In the genomic region with DNA sequence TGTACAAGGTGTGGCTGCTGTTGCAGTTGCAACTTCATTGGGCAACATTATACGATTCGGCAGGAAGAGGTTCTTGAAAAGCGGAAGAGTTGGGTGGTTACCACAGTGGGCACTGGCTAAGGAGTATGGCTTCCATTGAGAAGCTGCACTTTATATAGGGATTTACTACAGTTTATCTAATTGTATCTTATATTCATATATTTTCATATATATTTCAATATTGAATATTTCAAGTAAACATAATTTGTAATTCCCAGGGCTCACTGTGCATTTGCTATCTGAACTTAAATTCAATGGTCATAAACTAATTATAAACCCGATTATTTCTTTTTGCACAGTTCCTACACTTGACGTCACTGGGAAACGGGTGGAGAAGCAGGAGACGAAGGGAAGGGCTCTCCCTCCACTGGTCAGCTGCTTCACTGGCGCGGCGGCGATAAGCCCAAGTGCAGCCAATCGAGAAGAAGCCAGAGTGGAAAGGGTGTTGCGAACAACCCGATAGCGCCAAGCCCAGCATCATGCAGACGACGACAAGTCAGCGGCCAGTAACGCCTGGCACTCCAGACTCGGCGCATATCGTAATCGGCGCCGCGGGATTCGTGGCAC, we compare ENCODE assay signal across 1 fruit fly cellular context.
TF ChIP-seq lines count a peak whose summit lies in the region.

No protein-coding gene starts in this region.

TF ChIP-seq in whole organism, embryonic, 481 proteins besides CTCF, POLR2A, EP300 and RAD21 (continued from another document):
- TF ChIP-seq bsh (GFP tag; optimal IDR thresholded peaks at IDR 0.05; lab: Kevin White, UChicago) (peak; percentile 15 to 36), Ada2b (GFP tag; IDR thresholded peaks at IDR 0.05; lab: Robert Waterston, UW) (peak; percentile 40), kay (GFP tag; optimal IDR thresholded peaks at IDR 0.05; lab: Kevin White, UChicago) (no peak), CG18619 (GFP tag; optimal IDR thresholded peaks at IDR 0.05; lab: Kevin White, UChicago) (peak; percentile 19), mirr (GFP tag; optimal IDR thresholded peaks at IDR 0.05; lab: Kevin White, UChicago) (no peak), Adf1 (GFP tag; IDR thresholded peaks at IDR 0.05; lab: Robert Waterston, UW) (no peak; the same call in 1 of the 2 replicates), exex (tag; optimal IDR thresholded peaks at IDR 0.05; lab: Kevin White, UChicago) (peak; percentile 59), CG2889 (GFP tag; IDR thresholded peaks at IDR 0.05; lab: Robert Waterston, UW) (peak; percentile 71; the same call in 2 of the 3 replicates), Lim3 (GFP tag; IDR thresholded peaks at IDR 0.05; lab: Robert Waterston, UW) (no peak), Taf1 (GFP tag; IDR thresholded peaks at IDR 0.05; lab: Robert Waterston, UW) (no peak; the same call in 1 of the 2 replicates), row (GFP tag; IDR thresholded peaks at IDR 0.05; lab: Robert Waterston, UW) (peak; percentile 78), gem (tag; optimal IDR thresholded peaks at IDR 0.05; lab: Kevin White, UChicago) (peak; percentile 62), CG11398 (GFP tag; optimal IDR thresholded peaks at IDR 0.05; lab: Kevin White, UChicago) (no peak), Aef1 (GFP tag; IDR thresholded peaks at IDR 0.05; lab: Robert Waterston, UW) (peak; percentile 47; the same call in 2 of the 3 replicates), CG16779 (GFP tag; IDR thresholded peaks at IDR 0.05; lab: Robert Waterston, UW) (no peak), wdn (GFP tag; IDR thresholded peaks at IDR 0.05; lab: Robert Waterston, UW) (peak; percentile 64), Kr (GFP tag; optimal IDR thresholded peaks at IDR 0.05; lab: Kevin White, UChicago) (no peak), fru (optimal IDR thresholded peaks at IDR 0.05; lab: Kevin White, UChicago) (no peak), MESR4 (GFP tag; optimal IDR thresholded peaks at IDR 0.05; lab: Kevin White, UChicago) (no peak), BtbVII (GFP tag; optimal IDR thresholded peaks at IDR 0.05; lab: Kevin White, UChicago) (peak; percentile 16), CG15479 (GFP tag; optimal IDR thresholded peaks at IDR 0.05; lab: Kevin White, UChicago) (no peak), CG2678 (tag; optimal IDR thresholded peaks at IDR 0.05; lab: Kevin White, UChicago) (peak; percentile 71), lilli (GFP tag; optimal IDR thresholded peaks at IDR 0.05; lab: Kevin White, UChicago) (peak; percentile 42), CG4617 (GFP tag; optimal IDR thresholded peaks at IDR 0.05; lab: Kevin White, UChicago; ENCODE audit: borderline replicate concordance) (no peak), lab (GFP tag; optimal IDR thresholded peaks at IDR 0.05; lab: Kevin White, UChicago) (peak; percentile 75), CG9727 (GFP tag; optimal IDR thresholded peaks at IDR 0.05; lab: Kevin White, UChicago) (peak; percentile 40), gsb (GFP tag; IDR thresholded peaks at IDR 0.05; lab: Robert Waterston, UW) (no peak), CG2199 (GFP tag; IDR thresholded peaks at IDR 0.05; lab: Robert Waterston, UW) (no peak), Xbp1 (GFP tag; optimal IDR thresholded peaks at IDR 0.05; lab: Kevin White, UChicago) (peak; percentile 28), CG1024 (GFP tag; IDR thresholded peaks at IDR 0.05; lab: Robert Waterston, UW) (0 out of 2 replicates have a peak, but pooled peaks have one; percentile 6), cwo (GFP tag; optimal IDR thresholded peaks at IDR 0.05; lab: Kevin White, UChicago) (peak; percentile 28), CG3065 (GFP tag; optimal IDR thresholded peaks at IDR 0.05; lab: Kevin White, UChicago) (no peak), CG17385 (GFP tag; optimal IDR thresholded peaks at IDR 0.05; lab: Kevin White, UChicago) (peak; percentile 51), CG6765 (GFP tag; optimal IDR thresholded peaks at IDR 0.05; lab: Kevin White, UChicago) (no peak), Hr51 (GFP tag; optimal IDR thresholded peaks at IDR 0.05; lab: Kevin White, UChicago) (peak in 1 of 2 experiments; percentile 49), Atf6 (GFP tag; IDR thresholded peaks at IDR 0.05; lab: Robert Waterston, UW) (no peak), Hmr (GFP tag; optimal IDR thresholded peaks at IDR 0.05; lab: Kevin White, UChicago) (peak; percentile 68), sisA (GFP tag; IDR thresholded peaks at IDR 0.05; lab: Robert Waterston, UW) (peak; percentile 44; the same call in 1 of the 2 replicates), slbo (GFP tag; IDR thresholded peaks at IDR 0.05; lab: Robert Waterston, UW) (peak; percentile 83), HmgD (GFP tag; optimal IDR thresholded peaks at IDR 0.05; lab: Kevin White, UChicago) (no peak)
